Fruit fly (Drosophila melanogaster): ENCODE measurements around the gene CG42245.

CG42245 gene

DNA sequence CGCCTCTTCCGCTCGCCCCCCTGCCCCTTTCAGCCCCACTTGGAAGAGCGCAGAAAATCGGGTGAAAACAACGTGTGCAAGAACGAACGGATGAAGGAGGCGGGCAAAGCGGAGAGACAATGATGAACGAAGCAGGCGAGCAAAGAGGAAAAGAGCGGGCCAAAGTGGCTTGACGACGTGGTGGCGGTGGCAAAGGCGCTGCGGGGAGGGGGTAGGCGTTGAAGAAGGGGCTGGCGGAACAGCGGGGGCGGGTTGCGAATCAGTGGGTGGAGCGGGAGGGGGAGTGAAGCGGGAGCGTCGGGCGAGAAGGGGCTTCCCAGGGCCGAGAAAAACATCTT lies 1.2 kb downstream of the CG42245 start (continued):
- TF ChIP-seq Kr (GFP tag; optimal IDR thresholded peaks at IDR 0.05): no peak
- TF ChIP-seq NFAT (GFP tag; IDR thresholded peaks at IDR 0.05): no peak
- no peak for TF ChIP-seq pnt (GFP tag; optimal IDR thresholded peaks at IDR 0.05)
- peak; percentile 87 for TF ChIP-seq sr (GFP tag; IDR thresholded peaks at IDR 0.05)
- TF ChIP-seq rib (GFP tag; IDR thresholded peaks at IDR 0.05): peak; percentile 88
- TF ChIP-seq chm (GFP tag; IDR thresholded peaks at IDR 0.05): no peak
- TF ChIP-seq hkb (optimal IDR thresholded peaks at IDR 0.05): no peak
- no peak for TF ChIP-seq hkb (GFP tag; IDR thresholded peaks at IDR 0.05)
- no peak for TF ChIP-seq CG17361 (GFP tag; IDR thresholded peaks at IDR 0.05)
- TF ChIP-seq CG1832 (GFP tag; optimal IDR thresholded peaks at IDR 0.05): no peak
- peak; percentile 89; the same call in 1 of the 4 replicates for TF ChIP-seq chinmo (GFP tag; IDR thresholded peaks at IDR 0.05; ENCODE audit: partially characterized antibody)
- TF ChIP-seq CG6175 (GFP tag; IDR thresholded peaks at IDR 0.05): peak; percentile 51; the same call in 1 of the 3 replicates
- TF ChIP-seq nau (GFP tag; optimal IDR thresholded peaks at IDR 0.05): peak; percentile 5
- no peak for TF ChIP-seq lola (GFP tag; optimal IDR thresholded peaks at IDR 0.05)
- no peak for TF ChIP-seq da (GFP tag; optimal IDR thresholded peaks at IDR 0.05)
- peak; percentile 100 for TF ChIP-seq psq (GFP tag; optimal IDR thresholded peaks at IDR 0.05)
- no peak for TF ChIP-seq CG18619 (GFP tag; optimal IDR thresholded peaks at IDR 0.05)
- no peak for TF ChIP-seq Hsf (GFP tag; optimal IDR thresholded peaks at IDR 0.05)
- TF ChIP-seq bbx (GFP tag; IDR thresholded peaks at IDR 0.05; ENCODE audit: partially characterized antibody): no peak
- TF ChIP-seq Antp (GFP tag; optimal IDR thresholded peaks at IDR 0.05): no peak
- no peak for TF ChIP-seq ato (GFP tag; IDR thresholded peaks at IDR 0.05; ENCODE audit: partially characterized antibody)
- no peak for TF ChIP-seq CG6854 (GFP tag; optimal IDR thresholded peaks at IDR 0.05)
- no peak for TF ChIP-seq Poxn (GFP tag; IDR thresholded peaks at IDR 0.05)
- TF ChIP-seq CG2129 (GFP tag; IDR thresholded peaks at IDR 0.05; ENCODE audit: partially characterized antibody): no peak
- TF ChIP-seq h (optimal IDR thresholded peaks at IDR 0.05): peak; percentile 36
- TF ChIP-seq ind (GFP tag; optimal IDR thresholded peaks at IDR 0.05): no peak
- TF ChIP-seq CG13296 (GFP tag; optimal IDR thresholded peaks at IDR 0.05): no peak
- TF ChIP-seq HmgZ (tag; optimal IDR thresholded peaks at IDR 0.05): peak; percentile 6
- no peak for TF ChIP-seq CG30403 (GFP tag; optimal IDR thresholded peaks at IDR 0.05)

DNA sequence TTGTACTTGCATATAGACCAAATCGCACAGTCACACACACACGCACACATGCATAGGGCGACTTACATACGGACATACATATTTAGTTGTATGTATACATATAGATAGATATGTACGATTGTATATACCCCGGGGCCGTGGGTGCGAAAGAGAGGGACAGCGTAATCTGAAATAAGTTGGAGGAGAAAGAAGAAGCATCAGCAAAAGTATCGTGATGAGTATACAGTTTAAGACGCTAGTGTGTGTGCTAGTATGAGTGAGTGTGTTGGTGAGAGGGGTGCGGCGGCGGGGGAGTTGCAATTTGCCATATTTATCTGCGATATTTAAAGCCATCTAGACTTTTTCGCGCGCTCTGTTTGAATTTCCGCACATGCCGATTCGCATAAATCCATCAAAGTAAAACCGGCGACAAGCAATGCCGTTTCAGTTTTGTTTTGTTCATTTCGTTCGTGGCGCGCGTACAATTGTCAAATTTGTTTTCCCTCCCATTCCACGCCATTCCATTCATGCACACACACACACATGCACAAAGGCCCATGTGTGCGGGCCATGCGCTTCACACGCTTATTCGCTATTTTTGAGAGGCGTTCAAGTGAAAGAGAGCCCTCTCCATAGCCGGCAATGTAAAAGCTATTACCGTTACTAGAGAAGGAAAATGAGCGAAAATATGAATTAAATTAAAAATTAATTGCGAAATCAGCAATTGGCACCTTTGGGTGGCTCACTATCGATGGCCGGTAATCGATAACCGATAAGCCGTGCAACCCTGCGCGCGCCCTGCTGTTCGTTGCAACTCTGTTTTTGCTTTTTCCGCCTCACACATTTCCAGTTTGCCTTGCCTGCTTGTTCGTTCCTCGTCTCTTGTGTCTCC lies 3.6 kb downstream of the CG42245 start:
- TF ChIP-seq Dek (tag; optimal IDR thresholded peaks at IDR 0.05): no peak
- TF ChIP-seq CG4328 (GFP tag; optimal IDR thresholded peaks at IDR 0.05): peak; percentile 94
- peak; percentile 80 for TF ChIP-seq unpg (GFP tag; optimal IDR thresholded peaks at IDR 0.05)
- TF ChIP-seq Mad (GFP tag; optimal IDR thresholded peaks at IDR 0.05): peak; percentile 77
- peak; percentile 62 for TF ChIP-seq luna (GFP tag; optimal IDR thresholded peaks at IDR 0.05)
- peak; percentile 79 for TF ChIP-seq Bteb2 (GFP tag; optimal IDR thresholded peaks at IDR 0.05)
- TF ChIP-seq CG11723 (GFP tag; optimal IDR thresholded peaks at IDR 0.05): peak; percentile 88
- TF ChIP-seq en (GFP tag; optimal IDR thresholded peaks at IDR 0.05): peak; percentile 77
- TF ChIP-seq CG2712 (tag; optimal IDR thresholded peaks at IDR 0.05): peak; percentile 64
- peak; percentile 91 for TF ChIP-seq otp (GFP tag; IDR thresholded peaks at IDR 0.05)
- TF ChIP-seq CG30020 (tag; optimal IDR thresholded peaks at IDR 0.05): peak; percentile 61
- TF ChIP-seq Mrtf (GFP tag; IDR thresholded peaks at IDR 0.05): no peak
- TF ChIP-seq CkIIα-i1 (GFP tag; IDR thresholded peaks at IDR 0.05): no peak
- TF ChIP-seq CG4820 (GFP tag; optimal IDR thresholded peaks at IDR 0.05): peak; percentile 40
- TF ChIP-seq caup (GFP tag; optimal IDR thresholded peaks at IDR 0.05; ENCODE audit: severe bottlenecking): peak; percentile 95
- TF ChIP-seq lov (optimal IDR thresholded peaks at IDR 0.05): no peak
- peak; percentile 93 for TF ChIP-seq lov (GFP tag; IDR thresholded peaks at IDR 0.05)
- peak; percentile 66 for TF ChIP-seq tap (tag; optimal IDR thresholded peaks at IDR 0.05)
- TF ChIP-seq gce (GFP tag; IDR thresholded peaks at IDR 0.05): peak; percentile 82; the same call in 2 of the 3 replicates
- TF ChIP-seq CG3995 (GFP tag; optimal IDR thresholded peaks at IDR 0.05): peak; percentile 67
- TF ChIP-seq BtbVII (GFP tag; optimal IDR thresholded peaks at IDR 0.05): peak; percentile 90
- TF ChIP-seq Hsf (GFP tag; optimal IDR thresholded peaks at IDR 0.05): peak; percentile 83
- peak; percentile 93 for TF ChIP-seq Fer1 (GFP tag; optimal IDR thresholded peaks at IDR 0.05)
